Worm (Caenorhabditis elegans) whole organism, midembryonic: ENCODE measurements around the gene F26F4.6.

ENCODE experiments used
- cog-1 ChIP-seq: sonication (generic microtip); optimal IDR thresholded peaks from 2 replicates; lab custom pipeline; 2016; ENCODE audit warnings: missing genetic modification characterization, missing compliant biosample characterization
- flt-1 ChIP-seq: fragments of 200-800 bp; sonication (Bioruptor generic); IDR thresholded peaks from 2 replicates; pipeline ENCODE4 v1.3.6; 2022; ENCODE audit warnings: missing genetic modification characterization, missing compliant biosample characterization
- med-1 ChIP-seq: sonication (generic microtip); optimal IDR thresholded peaks from 2 replicates; lab custom pipeline; 2017; ENCODE audit warnings: missing genetic modification characterization, mild to moderate bottlenecking, missing compliant biosample characterization, antibody characterized with exemption, missing genetic modification reagents; ENCODE audit not compliant: insufficient read depth
- ref-1 ChIP-seq: fragments of 200-800 bp; sonication (Bioruptor generic); conservative IDR thresholded peaks from 2 replicates; pipeline ENCODE4 v1.3.6; 2022; ENCODE audit warnings: missing genetic modification reagents, missing genetic modification characterization, missing compliant biosample characterization
- tab-1 ChIP-seq: fragments of 200-800 bp; sonication (Bioruptor generic); IDR thresholded peaks from 2 replicates; pipeline ENCODE4 v1.3.6; 2022; ENCODE audit warnings: missing genetic modification characterization, missing compliant biosample characterization
- ztf-23 ChIP-seq: fragments of 200-800 bp; sonication (Bioruptor generic); IDR thresholded peaks from 2 replicates; pipeline ENCODE4 v1.3.6; 2022; ENCODE audit warnings: missing genetic modification reagents, missing genetic modification characterization, missing compliant biosample characterization
- ztf-29 ChIP-seq: fragments of 200-800 bp; sonication (Bioruptor generic); IDR thresholded peaks from 2 replicates; pipeline ENCODE4 v1.3.6; 2022; ENCODE audit warnings: missing genetic modification reagents, missing genetic modification characterization, missing compliant biosample characterization

The F26F4.6 gene

DNA sequence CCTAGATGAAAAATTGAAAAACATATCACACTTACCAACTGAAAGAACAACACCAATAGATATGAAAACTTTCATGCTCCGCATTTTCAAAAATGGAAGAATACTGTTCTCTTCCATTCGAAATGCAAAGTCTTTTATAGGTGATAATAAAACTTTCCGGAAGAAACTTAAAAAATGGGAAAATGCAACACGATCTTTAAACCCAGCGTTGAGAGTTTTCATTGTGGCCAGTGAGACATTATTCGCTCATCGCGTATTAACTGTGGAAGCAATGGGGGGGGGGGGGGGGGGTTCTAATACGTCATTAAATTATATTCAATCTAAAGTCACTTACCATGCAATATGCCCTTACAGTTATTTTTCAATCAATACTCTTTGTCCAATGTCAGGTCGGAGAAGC is 49.1 kb downstream of the F26F4.6 start, which contains the start of the genes clec-157 and fkh-5:
clec-157 (minus strand) TSS at position 101 of the 400 bp plus-strand sequence.
fkh-5 (plus strand) TSS at position 336 of the 400 bp plus-strand sequence.
- TF ChIP-seq ztf-23 (GFP tag; lab: Robert Waterston, UW) (no peak), med-1 (GFP tag; lab: Kevin White, UChicago) (no peak), cog-1 (no peak), ztf-29 (GFP tag; lab: Robert Waterston, UW) (no peak), ref-1 (GFP tag; lab: Robert Waterston, UW) (no peak), flt-1 (GFP tag; lab: Robert Waterston, UW) (no peak), tab-1 (GFP tag; lab: Robert Waterston, UW) (no peak)

DNA sequence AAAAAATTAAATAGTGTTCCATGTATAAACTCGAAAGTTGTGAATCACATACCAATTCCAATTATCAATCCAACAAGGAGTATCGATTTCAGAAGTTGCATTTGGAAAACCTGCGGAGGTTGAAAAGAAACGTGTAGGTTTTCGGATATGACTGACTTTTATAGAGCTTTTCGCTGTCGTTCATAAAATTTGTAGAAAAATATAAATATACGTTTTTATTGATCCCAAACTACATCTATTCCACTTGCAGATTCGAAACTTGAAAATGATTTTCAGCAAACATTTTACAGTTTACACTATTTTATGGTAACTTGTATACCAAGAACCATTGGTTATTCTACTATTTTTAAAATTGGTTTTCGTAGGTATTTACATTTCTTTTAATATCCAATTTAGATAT is 51.3 kb downstream of the F26F4.6 start, which contains the start of gene clec-156:
clec-156 (minus strand) TSS at position 101 of the 400 bp plus-strand sequence.
- TF ChIP-seq cog-1, result no peak
